Worm (Caenorhabditis elegans) whole organism, young adult: Measurements from ENCODE around the gene sto-6.

Experiments used
- B0336.3 ChIP-seq: fragments of 200-800 bp; sonication (Bioruptor generic); IDR thresholded peaks from 2 replicates; pipeline ENCODE4 v1.3.6; 2022; ENCODE audit warnings: missing genetic modification characterization, missing compliant biosample characterization
- C06A6.2 ChIP-seq: fragments of 200-800 bp; sonication (Bioruptor generic); conservative IDR thresholded peaks from 2 replicates; pipeline ENCODE4 v1.3.6; 2022; ENCODE audit warnings: missing genetic modification characterization, missing compliant biosample characterization
- F10E7.11 ChIP-seq: sonication (generic microtip); optimal IDR thresholded peaks from 2 replicates; lab custom pipeline; 2017; ENCODE audit warnings: mild to moderate bottlenecking, missing genetic modification characterization, moderate library complexity, missing compliant biosample characterization
- F52B5.7 ChIP-seq: sonication (generic microtip); optimal IDR thresholded peaks from 2 replicates; lab custom pipeline; 2016; ENCODE audit warnings: mild to moderate bottlenecking, missing genetic modification characterization, missing compliant biosample characterization
- F57C9.4 ChIP-seq: sonication (generic microtip); optimal IDR thresholded peaks from 2 replicates; lab custom pipeline; 2017; ENCODE audit warnings: mild to moderate bottlenecking, missing genetic modification characterization, missing compliant biosample characterization
- T26A5.8 ChIP-seq: sonication (generic microtip); optimal IDR thresholded peaks from 2 replicates; lab custom pipeline; 2016; ENCODE audit warnings: missing genetic modification characterization, missing compliant biosample characterization
- Y53F4B.3 ChIP-seq: fragments of 200-800 bp; sonication (Bioruptor generic); IDR thresholded peaks from 2 replicates; pipeline ENCODE4 v1.3.6; 2022; ENCODE audit warnings: missing genetic modification reagents, missing genetic modification characterization, missing compliant biosample characterization
- Y53G8AR.9 ChIP-seq: fragments of 200-800 bp; sonication (Bioruptor generic); conservative IDR thresholded peaks from 2 replicates; pipeline ENCODE4 v1.3.6; 2022; ENCODE audit warnings: missing genetic modification reagents, missing genetic modification characterization, missing compliant biosample characterization
- Y56A3A.18 ChIP-seq: fragments of 200-800 bp; sonication (Bioruptor generic); IDR thresholded peaks from 2 replicates; pipeline ENCODE4 v1.3.6; 2022; ENCODE audit warnings: missing genetic modification reagents, missing genetic modification characterization, missing compliant biosample characterization
- ama-1 ChIP-seq, 3 experiments: fragments of 150-350 bp in 1 of 3; sonication (generic microtip) in 2 of 3; optimal IDR thresholded peaks; 2 replicates each; lab custom pipeline; 2014 to 2018; ENCODE audit warnings: missing biosample characterization in 2 of 3, missing genetic modification characterization in 2 of 3, missing genetic modification reagents in 2 of 3
- aptf-2 ChIP-seq: fragments of 200-800 bp; sonication (Bioruptor generic); conservative IDR thresholded peaks from 2 replicates; pipeline ENCODE4 v1.3.6; 2022; ENCODE audit warnings: missing genetic modification reagents, missing genetic modification characterization, missing compliant biosample characterization
- aptf-3 ChIP-seq: fragments of 200-800 bp; sonication (Bioruptor generic); IDR thresholded peaks from 2 replicates; pipeline ENCODE4 v1.3.6; 2022; ENCODE audit warnings: missing genetic modification characterization, missing compliant biosample characterization
- cebp-1 ChIP-seq, 2 experiments: fragments of 200-800 bp in 1 of 2; sonication (Bioruptor generic) in 1 of 2; sonication (generic microtip) in 1 of 2; IDR thresholded peaks in 1 of 2; optimal IDR thresholded peaks in 1 of 2; 2 replicates each; pipeline versions ENCODE4 v1.3.6 to Lab custom; 2017 to 2022; ENCODE audit warnings: missing compliant biosample characterization in 2 of 2, missing genetic modification characterization in 2 of 2, mild to moderate bottlenecking in 1 of 2, missing genetic modification reagents in 1 of 2, moderate library complexity in 1 of 2
- ceh-100 ChIP-seq: fragments of 200-800 bp; sonication (Bioruptor generic); IDR thresholded peaks from 2 replicates; pipeline ENCODE4 v1.3.6; 2022; ENCODE audit warnings: missing genetic modification reagents, missing genetic modification characterization, missing compliant biosample characterization
- ceh-40 ChIP-seq: fragments of 200-800 bp; sonication (Bioruptor generic); IDR thresholded peaks from 2 replicates; pipeline ENCODE4 v1.3.6; 2022; ENCODE audit warnings: missing genetic modification characterization, missing compliant biosample characterization
- ceh-58 ChIP-seq: fragments of 200-800 bp; sonication (Bioruptor generic); IDR thresholded peaks from 2 replicates; pipeline ENCODE4 v1.3.6; 2022; ENCODE audit warnings: missing genetic modification characterization, missing compliant biosample characterization
- ceh-91 ChIP-seq: fragments of 200-800 bp; sonication (Bioruptor generic); IDR thresholded peaks from 2 replicates; pipeline ENCODE4 v1.3.6; 2022; ENCODE audit warnings: missing genetic modification reagents, missing genetic modification characterization, missing compliant biosample characterization
- die-1 ChIP-seq: sonication (generic microtip); optimal IDR thresholded peaks from 2 replicates; lab custom pipeline; 2016; ENCODE audit warnings: missing genotype, mild to moderate bottlenecking, missing genetic modification characterization, missing compliant biosample characterization
- dox-1 ChIP-seq: fragments of 200-800 bp; sonication (Bioruptor generic); IDR thresholded peaks from 2 replicates; pipeline ENCODE4 v1.3.6; 2022; ENCODE audit warnings: missing genetic modification reagents, missing genetic modification characterization, missing compliant biosample characterization
- ekl-4 ChIP-seq: fragments of 200-800 bp; sonication (Bioruptor generic); IDR thresholded peaks from 2 replicates; pipeline ENCODE4 v1.3.6; 2022; ENCODE audit warnings: missing genetic modification reagents, missing genetic modification characterization, missing compliant biosample characterization
- him-1 ChIP-seq: sonication (generic microtip); optimal IDR thresholded peaks from 2 replicates; lab custom pipeline; 2016; ENCODE audit warnings: missing genotype, missing genetic modification reagents, missing genetic modification characterization, missing compliant biosample characterization
- hlh-26 ChIP-seq: fragments of 200-800 bp; sonication (Bioruptor generic); conservative IDR thresholded peaks from 2 replicates; pipeline ENCODE4 v1.3.6; 2022; ENCODE audit warnings: missing genetic modification reagents, missing genetic modification characterization, missing compliant biosample characterization
- hmg-1.2 ChIP-seq: fragments of 200-800 bp; sonication (Bioruptor generic); IDR thresholded peaks from 2 replicates; pipeline ENCODE4 v1.3.6; 2022; ENCODE audit warnings: missing genetic modification reagents, missing genetic modification characterization, missing compliant biosample characterization
- hmg-20 ChIP-seq: fragments of 200-800 bp; sonication (Bioruptor generic); IDR thresholded peaks from 2 replicates; pipeline ENCODE4 v1.3.6; 2022; ENCODE audit warnings: missing genetic modification reagents, missing genetic modification characterization, missing compliant biosample characterization
- hsf-1 ChIP-seq: fragments of 200-800 bp; sonication (Bioruptor generic); IDR thresholded peaks from 2 replicates; pipeline ENCODE4 v1.3.6; 2022; ENCODE audit warnings: missing genetic modification reagents, missing genetic modification characterization, missing compliant biosample characterization
- lin-35 ChIP-seq, 3 experiments: fragments of 150-350 bp in 2 of 3; sonication (generic microtip) in 1 of 3; optimal IDR thresholded peaks; 2 replicates each; lab custom pipeline; 2014 to 2018; ENCODE audit warnings: missing biosample characterization in 3 of 3, missing genetic modification characterization in 3 of 3, missing genetic modification reagents in 3 of 3
- lin-54 ChIP-seq: fragments of 200-800 bp; sonication (Bioruptor generic); optimal IDR thresholded peaks from 2 replicates; lab custom pipeline; 2018; ENCODE audit warnings: mild to moderate bottlenecking, missing genetic modification characterization, missing compliant biosample characterization
- lsy-27 ChIP-seq: sonication (generic microtip); optimal IDR thresholded peaks from 2 replicates; lab custom pipeline; 2017; ENCODE audit warnings: missing genetic modification characterization, mild to moderate bottlenecking, missing compliant biosample characterization, antibody characterized with exemption, missing genotype, borderline replicate concordance; ENCODE audit not compliant: insufficient read depth
- mel-28 ChIP-seq: sonication (generic microtip); optimal IDR thresholded peaks from 2 replicates; lab custom pipeline; 2016; ENCODE audit warnings: borderline replicate concordance, mild to moderate bottlenecking, missing genetic modification characterization, missing compliant biosample characterization
- mes-4 ChIP-seq: sonication (generic microtip); optimal IDR thresholded peaks from 2 replicates; lab custom pipeline; 2016; ENCODE audit warnings: missing genotype, missing genetic modification characterization, missing compliant biosample characterization
- nfya-2 ChIP-seq: fragments of 200-800 bp; sonication (Bioruptor generic); IDR thresholded peaks from 2 replicates; pipeline ENCODE4 v1.3.6; 2022; ENCODE audit warnings: missing genetic modification reagents, missing genetic modification characterization, missing compliant biosample characterization
- nhr-27 ChIP-seq: fragments of 200-800 bp; sonication (Bioruptor generic); optimal IDR thresholded peaks from 2 replicates; lab custom pipeline; 2018; ENCODE audit warnings: mild to moderate bottlenecking, missing genetic modification characterization, moderate library complexity, missing compliant biosample characterization
- nhr-80 ChIP-seq: sonication (generic microtip); optimal IDR thresholded peaks from 2 replicates; lab custom pipeline; 2016; ENCODE audit warnings: missing genetic modification characterization, missing compliant biosample characterization
- repo-1 ChIP-seq: sonication (generic microtip); optimal IDR thresholded peaks from 2 replicates; lab custom pipeline; 2017; ENCODE audit warnings: mild to moderate bottlenecking, missing genetic modification characterization, missing compliant biosample characterization
- sdz-38 ChIP-seq: sonication (generic microtip); optimal IDR thresholded peaks from 2 replicates; lab custom pipeline; 2016; ENCODE audit warnings: missing genotype, missing genetic modification characterization, missing compliant biosample characterization
- snpc-4 ChIP-seq, 5 experiments: fragments of 150-350 bp in 1 of 5; sonication (generic microtip) in 4 of 5; optimal IDR thresholded peaks; 2 replicates each; lab custom pipeline; 2014 to 2018; ENCODE audit warnings: missing genetic modification characterization in 5 of 5, missing biosample characterization in 3 of 5, antibody characterized with exemption in 2 of 5, mild to moderate bottlenecking in 2 of 5, missing compliant biosample characterization in 2 of 5, missing genotype in 2 of 5, moderate library complexity in 2 of 5, missing genetic modification reagents in 1 of 5
- unc-130 ChIP-seq: sonication (generic microtip); optimal IDR thresholded peaks from 2 replicates; lab custom pipeline; 2016; ENCODE audit warnings: missing genetic modification reagents, missing genetic modification characterization, missing compliant biosample characterization
- zim-3 ChIP-seq: sonication (generic microtip); optimal IDR thresholded peaks from 2 replicates; lab custom pipeline; 2017; ENCODE audit warnings: mild to moderate bottlenecking, missing genetic modification characterization, moderate library complexity, missing compliant biosample characterization

The sto-6 gene

DNA sequence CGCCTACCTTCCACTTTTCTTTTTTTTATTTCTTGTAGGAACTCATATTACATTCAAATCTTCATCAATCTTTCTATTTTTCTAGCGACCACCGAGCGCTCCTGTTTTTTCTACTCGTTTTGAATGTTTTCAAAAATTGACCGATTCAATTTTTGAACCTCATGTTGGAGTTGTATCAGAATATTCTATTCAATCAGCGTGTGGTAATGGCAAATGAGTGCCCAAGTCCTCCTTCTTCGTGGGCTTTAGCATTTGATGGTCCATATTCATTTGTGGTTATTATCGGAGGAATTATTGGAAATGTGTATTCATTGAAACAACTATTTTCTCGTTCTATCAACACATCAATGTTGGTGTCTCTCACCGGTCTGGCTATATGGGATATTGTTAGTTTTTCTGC lies 14.8 kb upstream of the sto-6 start, which contains the start of gene F52D10.4:
Gene F52D10.4 (plus strand): TSS at position 84 of the 400 bp plus-strand sequence.
- no peak for TF ChIP-seq C06A6.2
- no peak for TF ChIP-seq aptf-3 (GFP tag; lab: Robert Waterston, UW)
- TF ChIP-seq Y53F4B.3 (GFP tag; lab: Robert Waterston, UW): no peak

DNA sequence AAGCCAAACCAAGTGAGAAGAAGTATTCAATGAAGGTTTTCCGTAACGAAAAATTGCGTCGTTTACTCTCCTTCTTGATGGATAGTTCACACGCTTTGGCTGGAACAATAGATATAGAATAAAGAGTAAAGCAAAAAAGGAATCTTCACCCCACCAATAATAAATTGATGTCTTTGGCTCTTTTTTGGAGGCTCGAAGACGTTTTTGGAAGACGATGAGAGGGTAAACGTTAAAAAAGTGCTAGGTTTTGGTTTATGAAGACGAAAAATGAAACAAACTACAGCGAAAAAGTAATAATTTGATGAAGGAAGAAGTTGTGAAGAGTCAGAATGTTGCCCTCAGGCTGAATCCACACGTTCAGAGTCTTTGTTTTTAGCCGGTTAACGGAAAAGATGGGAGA lies 10.2 kb upstream of the sto-6 start, which contains the start of gene sto-3:
Gene sto-3 (minus strand): TSS at position 101 of the 400 bp plus-strand sequence.
- TF ChIP-seq hsf-1: no peak
- TF ChIP-seq lsy-27 (tag; lab: Kevin White, UChicago): no peak
- TF ChIP-seq nhr-80: no peak
- TF ChIP-seq nhr-27 (tag; lab: Kevin White, UChicago): no peak
- no peak for TF ChIP-seq hlh-26
- no peak for TF ChIP-seq Y53G8AR.9 (GFP tag; lab: Robert Waterston, UW)
- TF ChIP-seq him-1: no peak
- no peak for TF ChIP-seq lin-54 (GFP tag; lab: Kevin White, UChicago)
- no peak for TF ChIP-seq hmg-20 (GFP tag; lab: Robert Waterston, UW)

DNA sequence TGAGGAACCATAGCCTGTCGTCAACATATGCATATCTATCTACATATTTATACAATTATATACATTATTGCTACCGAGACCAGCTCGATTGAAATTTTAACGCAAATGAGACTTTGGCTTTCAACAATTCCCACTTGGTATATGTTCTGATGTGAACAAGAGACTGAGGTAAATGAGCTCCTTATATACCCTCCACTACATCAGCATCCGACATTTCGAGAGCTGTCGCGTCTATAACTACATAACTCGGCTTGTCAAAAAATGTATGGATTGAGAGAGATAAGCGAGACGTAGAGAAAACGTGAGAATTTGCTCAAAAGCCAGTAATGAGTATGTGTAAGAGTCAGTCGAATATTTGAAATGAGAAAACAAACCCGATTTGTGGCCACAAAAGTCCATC lies 8.8 kb upstream of the sto-6 start:
- TF ChIP-seq F57C9.4 (tag; lab: Kevin White, UChicago) (no peak), nfya-2 (GFP tag; lab: Robert Waterston, UW) (no peak), snpc-4 (GFP tag; optimal IDR thresholded peaks at IDR 0.05; lab: Kevin White, UChicago) (no peak), snpc-4 (tag; optimal IDR thresholded peaks at IDR 0.05; lab: Kevin White, UChicago) (no peak), unc-130 (GFP tag; lab: Kevin White, UChicago) (no peak), ceh-91 (GFP tag; lab: Robert Waterston, UW) (no peak), mes-4 (tag; lab: Kevin White, UChicago) (no peak), ama-1 (optimal IDR thresholded peaks at IDR 0.05; lab: Kevin White, UChicago) (no peak), ama-1 (GFP tag; optimal IDR thresholded peaks at IDR 0.05; lab: Kevin White, UChicago) (no peak), T26A5.8 (tag; lab: Kevin White, UChicago) (no peak), repo-1 (tag; lab: Kevin White, UChicago) (no peak), mel-28 (tag; lab: Kevin White, UChicago) (no peak), dox-1 (no peak), F52B5.7 (tag; lab: Kevin White, UChicago) (no peak), F10E7.11 (no peak), cebp-1 (GFP tag; IDR thresholded peaks at IDR 0.05; lab: Robert Waterston, UW) (no peak), cebp-1 (tag; optimal IDR thresholded peaks at IDR 0.05; lab: Kevin White, UChicago) (no peak), aptf-2 (GFP tag; lab: Robert Waterston, UW) (no peak)

DNA sequence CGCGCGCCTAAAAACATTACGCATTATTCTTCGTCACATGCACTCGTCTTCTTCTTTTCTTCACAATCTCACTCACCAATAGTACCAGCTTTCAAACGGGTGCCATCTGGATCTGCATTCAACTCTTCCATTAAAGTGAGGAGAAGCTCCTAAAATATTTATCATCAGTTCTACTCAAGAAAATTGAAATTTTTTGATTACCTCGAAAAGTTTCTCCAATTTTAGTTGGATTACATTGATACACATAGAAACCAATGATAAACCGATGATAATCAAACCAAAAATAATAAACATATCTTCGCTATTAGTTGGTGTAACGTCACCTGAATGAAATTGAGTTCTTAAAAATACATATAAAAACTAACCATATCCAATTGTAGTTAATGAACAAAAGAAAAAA lies 7.6 kb upstream of the sto-6 start:
- TF ChIP-seq lsy-27 (tag; lab: Kevin White, UChicago) (no peak), lin-35 (GFP tag; optimal IDR thresholded peaks at IDR 0.05; lab: Kevin White, UChicago) (no peak), dox-1 (no peak), aptf-2 (GFP tag; lab: Robert Waterston, UW) (no peak), Y56A3A.18 (no peak), ceh-58 (GFP tag; lab: Robert Waterston, UW) (no peak), ekl-4 (no peak)

DNA sequence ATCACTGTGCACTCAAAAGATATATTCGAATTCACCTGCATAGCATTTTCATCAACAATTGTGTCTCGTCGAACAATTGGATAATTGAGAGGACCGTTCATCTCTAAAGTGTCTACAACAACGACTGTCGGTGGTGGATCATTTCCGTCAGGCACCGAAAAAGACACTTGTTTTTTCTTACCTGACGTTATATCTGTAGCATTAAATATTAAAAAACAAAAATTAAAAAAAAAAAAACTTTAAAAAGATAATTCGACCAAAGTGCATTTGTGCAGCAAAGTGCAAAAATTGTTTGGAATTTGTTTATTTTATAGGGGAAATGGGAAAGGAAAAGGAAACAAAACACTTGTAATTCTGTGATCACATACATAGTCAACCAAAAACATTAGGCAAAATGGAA lies 5.2 kb upstream of the sto-6 start, which contains the start of gene twk-44:
Gene twk-44 (minus strand): TSS at position 101 of the 400 bp plus-strand sequence.
- no peak for TF ChIP-seq sdz-38 (tag; lab: Kevin White, UChicago)
- TF ChIP-seq hmg-1.2 (GFP tag; lab: Robert Waterston, UW): no peak
- no peak for TF ChIP-seq B0336.3 (GFP tag; lab: Robert Waterston, UW)
- no peak for TF ChIP-seq cebp-1 (GFP tag; IDR thresholded peaks at IDR 0.05; lab: Robert Waterston, UW)
- TF ChIP-seq cebp-1 (tag; optimal IDR thresholded peaks at IDR 0.05; lab: Kevin White, UChicago): no peak
- TF ChIP-seq die-1 (tag; lab: Kevin White, UChicago): no peak
- no peak for TF ChIP-seq ceh-100
- TF ChIP-seq ceh-40 (GFP tag; lab: Robert Waterston, UW): no peak
- TF ChIP-seq zim-3: no peak
